Fruit fly (Drosophila melanogaster): ENCODE measurements around the gene CG7079.

DNA sequence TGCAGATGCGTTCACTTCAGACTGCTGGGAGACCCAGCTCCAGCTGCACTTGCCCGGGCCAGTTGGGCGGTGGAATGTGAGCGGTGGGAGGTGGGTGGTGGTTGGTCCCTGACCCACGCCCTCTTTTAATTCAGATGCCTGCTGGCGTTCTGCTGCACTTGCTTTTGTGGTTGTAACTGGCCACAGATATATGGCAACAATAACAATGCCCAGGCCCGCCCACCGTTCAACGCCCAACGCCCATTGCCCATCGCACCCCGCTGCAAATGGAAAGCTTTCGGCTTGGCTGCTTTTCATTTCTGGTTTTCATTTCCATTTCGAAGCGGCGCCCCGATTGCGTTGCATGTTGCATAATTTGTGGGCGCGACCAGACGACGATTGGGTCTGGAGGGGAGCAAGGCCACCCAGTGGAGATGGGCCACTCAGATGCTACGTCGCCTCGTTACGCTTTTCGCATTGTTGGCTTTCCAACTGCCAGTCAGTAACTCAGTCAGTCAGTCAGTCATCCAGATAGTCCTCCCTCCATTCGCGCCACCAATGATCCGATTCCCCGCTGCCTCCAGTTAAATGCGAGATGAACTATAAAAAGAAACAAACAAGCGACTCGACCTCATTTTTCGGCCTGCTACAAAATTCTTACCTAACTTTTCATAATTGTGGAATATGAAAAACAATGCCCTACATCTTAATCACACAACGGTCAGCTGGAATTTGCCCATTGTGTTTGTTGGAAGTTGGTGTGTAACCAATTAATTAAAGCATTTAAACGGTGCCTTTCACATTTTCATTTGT is 41.8 kb upstream of the CG7079 start:
- TF ChIP-seq lola (GFP tag; optimal IDR thresholded peaks at IDR 0.05): no peak
- TF ChIP-seq Myc (optimal IDR thresholded peaks at IDR 0.05): no peak
- no peak for TF ChIP-seq usp (GFP tag; optimal IDR thresholded peaks at IDR 0.05)
- no peak for TF ChIP-seq pan (optimal IDR thresholded peaks at IDR 0.05)
- TF ChIP-seq Abd-B (GFP tag; optimal IDR thresholded peaks at IDR 0.05): no peak
- no peak for TF ChIP-seq Dif (GFP tag; optimal IDR thresholded peaks at IDR 0.05; ENCODE audit: partially characterized antibody)
- no peak for TF ChIP-seq N (GFP tag; optimal IDR thresholded peaks at IDR 0.05)
- no peak for TF ChIP-seq Hr83 (GFP tag; optimal IDR thresholded peaks at IDR 0.05; ENCODE audit: poor library complexity, severe bottlenecking)
- no peak for TF ChIP-seq Rel (GFP tag; optimal IDR thresholded peaks at IDR 0.05)
- TF ChIP-seq Rel (tag; optimal IDR thresholded peaks at IDR 0.05): no peak
- TF ChIP-seq h (GFP tag; optimal IDR thresholded peaks at IDR 0.05): no peak
- no peak for TF ChIP-seq tai (GFP tag; optimal IDR thresholded peaks at IDR 0.05)
- no peak for TF ChIP-seq CG32264 (GFP tag; optimal IDR thresholded peaks at IDR 0.05)
- no peak for TF ChIP-seq sage (GFP tag; optimal IDR thresholded peaks at IDR 0.05)
